Worm (Caenorhabditis elegans): ENCODE data around the gene let-23.

Gene let-23

ce11 chrII:9165762-9166460, 31.4 kb upstream of the let-23 start, which contains the start of gene W07A12.8:
TSS of gene W07A12.8 (minus strand) at chrII:9165812.
- no peak for TF ChIP-seq tbx-2 (tag; optimal IDR thresholded peaks at IDR 0.05)
- TF ChIP-seq T23F11.4 (GFP tag; optimal IDR thresholded peaks at IDR 0.05), result no peak
- peak; percentile 28 for TF ChIP-seq unc-42 (tag; optimal IDR thresholded peaks at IDR 0.05)

ce11 chrII:9167730-9168129, 29.6 kb upstream of the let-23 start, which contains the start of gene T23G7.3:
TSS of gene T23G7.3 (minus strand) at chrII:9167830.
- TF ChIP-seq pag-3 (tag; optimal IDR thresholded peaks at IDR 0.05; ENCODE audit: borderline replicate concordance), result no peak
- no peak for TF ChIP-seq unc-42 (tag; optimal IDR thresholded peaks at IDR 0.05)
- no peak for TF ChIP-seq fax-1 (tag; optimal IDR thresholded peaks at IDR 0.05)
- no peak for TF ChIP-seq mec-3 (tag; optimal IDR thresholded peaks at IDR 0.05; ENCODE audit: borderline replicate concordance)
- TF ChIP-seq eyg-1 (tag; optimal IDR thresholded peaks at IDR 0.05), result no peak
- TF ChIP-seq unc-3 (GFP tag; conservative IDR thresholded peaks at IDR 0.05), result no peak
- TF ChIP-seq unc-3 (tag; optimal IDR thresholded peaks at IDR 0.05), result no peak
- no peak for TF ChIP-seq C08G9.2 (tag; optimal IDR thresholded peaks at IDR 0.05)
- no peak for TF ChIP-seq ceh-48 (tag; optimal IDR thresholded peaks at IDR 0.05)
- no peak for TF ChIP-seq ceh-22 (tag; optimal IDR thresholded peaks at IDR 0.05)

ce11 chrII:9169450-9169960, 27.8 kb upstream of the let-23 start, which contains the start of gene dpl-1:
TSS of gene dpl-1 (plus strand) at chrII:9169910.
- TF ChIP-seq C08G9.2 (tag; optimal IDR thresholded peaks at IDR 0.05), result no peak
- TF ChIP-seq ceh-48 (tag; optimal IDR thresholded peaks at IDR 0.05), result peak; percentile 50
- no peak for TF ChIP-seq hlh-15 (tag; optimal IDR thresholded peaks at IDR 0.05)
- TF ChIP-seq ets-4 (tag; optimal IDR thresholded peaks at IDR 0.05), result no peak
- TF ChIP-seq nfya-1 (tag; optimal IDR thresholded peaks at IDR 0.05), result peak; percentile 18
- TF ChIP-seq ceh-14 (tag; optimal IDR thresholded peaks at IDR 0.05), result no peak
- TF ChIP-seq fkh-6 (tag; optimal IDR thresholded peaks at IDR 0.05), result no peak

ce11 chrII:9170048-9170447, 27.3 kb upstream of the let-23 start:
- no peak for TF ChIP-seq dmd-4 (tag; optimal IDR thresholded peaks at IDR 0.05; ENCODE audit: borderline replicate concordance)
- TF ChIP-seq lim-6 (tag; optimal IDR thresholded peaks at IDR 0.05), result no peak
- TF ChIP-seq hlh-30 (tag; optimal IDR thresholded peaks at IDR 0.05; ENCODE audit: insufficient read depth), result no peak
- TF ChIP-seq fkh-6 (tag; optimal IDR thresholded peaks at IDR 0.05), result no peak
- TF ChIP-seq unc-86 (tag; optimal IDR thresholded peaks at IDR 0.05), result no peak
- no peak for TF ChIP-seq sox-4 (tag; optimal IDR thresholded peaks at IDR 0.05)
- TF ChIP-seq fax-1 (tag; optimal IDR thresholded peaks at IDR 0.05), result no peak
- no peak for TF ChIP-seq ceh-6 (GFP tag; optimal IDR thresholded peaks at IDR 0.05)
- no peak for TF ChIP-seq pros-1 (tag; optimal IDR thresholded peaks at IDR 0.05)
- TF ChIP-seq pha-2 (tag; optimal IDR thresholded peaks at IDR 0.05), result no peak
- no peak for TF ChIP-seq fkh-10 (GFP tag; optimal IDR thresholded peaks at IDR 0.05)
- no peak for TF ChIP-seq C38D4.7 (GFP tag; optimal IDR thresholded peaks at IDR 0.05)
- TF ChIP-seq ref-2 (tag; optimal IDR thresholded peaks at IDR 0.05), result no peak
- no peak for TF ChIP-seq elt-2 (tag; optimal IDR thresholded peaks at IDR 0.05)
- TF ChIP-seq ceh-24 (tag; optimal IDR thresholded peaks at IDR 0.05), result no peak
- no peak for TF ChIP-seq elt-4 (tag; optimal IDR thresholded peaks at IDR 0.05)
- TF ChIP-seq syd-9 (tag; optimal IDR thresholded peaks at IDR 0.05), result no peak
- no peak for TF ChIP-seq ceh-18 (tag; optimal IDR thresholded peaks at IDR 0.05)

- TF ChIP-seq elt-4 (tag; optimal IDR thresholded peaks at IDR 0.05) (no peak), K02D7.2 (tag; optimal IDR thresholded peaks at IDR 0.05) (no peak), hlh-13 (GFP tag; optimal IDR thresholded peaks at IDR 0.05) (no peak), ceh-34 (tag; optimal IDR thresholded peaks at IDR 0.05) (no peak), fax-1 (tag; optimal IDR thresholded peaks at IDR 0.05) (no peak), C38D4.7 (GFP tag; optimal IDR thresholded peaks at IDR 0.05) (no peak), madf-2 (tag; optimal IDR thresholded peaks at IDR 0.05) (no peak), rnt-1 (tag; optimal IDR thresholded peaks at IDR 0.05) (no peak)
Measured at ce11 chrII:9170851-9171250, 26.5 kb upstream of the let-23 start.
